Fruit fly (Drosophila melanogaster): ENCODE data around the gene CG9458.
A peak's percentile ranks its signal among the peaks of the same experiment; 100 is the strongest.

Gene CG9458

DNA sequence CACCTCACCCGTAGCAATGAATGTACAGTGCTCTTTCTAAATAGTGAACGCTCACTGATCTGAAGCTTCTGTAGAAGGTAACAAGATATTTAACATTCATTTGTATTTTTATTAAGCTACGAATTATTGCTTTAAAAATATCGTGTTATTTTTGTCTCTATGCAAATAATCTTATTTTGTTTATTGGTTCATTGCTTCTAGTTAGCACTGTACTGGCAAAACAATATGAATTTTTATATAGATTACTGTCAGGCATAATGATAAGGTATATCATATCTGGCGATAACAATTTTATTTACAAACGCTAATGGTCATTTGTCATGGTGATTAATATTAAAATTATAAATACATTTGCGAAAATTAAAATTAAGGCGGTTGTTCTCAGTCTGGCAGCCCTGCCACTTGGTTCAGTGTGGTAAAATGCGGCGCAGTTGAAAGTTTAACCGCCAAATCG, 48.1 kb downstream of the CG9458 start, which contains the start of gene CG9471 (continued):
- TF ChIP-seq CG1233 (GFP tag; optimal IDR thresholded peaks at IDR 0.05) (peak; percentile 89), unc-4 (GFP tag; IDR thresholded peaks at IDR 0.05; ENCODE audit: partially characterized antibody) (no peak), D19A (tag; optimal IDR thresholded peaks at IDR 0.05) (peak; percentile 87), wek (GFP tag; optimal IDR thresholded peaks at IDR 0.05) (peak; percentile 73), run (tag; optimal IDR thresholded peaks at IDR 0.05) (peak; percentile 75), Mes4 (GFP tag; optimal IDR thresholded peaks at IDR 0.05) (peak; percentile 83), Dref (GFP tag; IDR thresholded peaks at IDR 0.05) (0 out of 2 replicates have a peak, but pooled peaks have one; percentile 27), CG43689 (GFP tag; IDR thresholded peaks at IDR 0.05) (peak; percentile 86), Hmr (GFP tag; optimal IDR thresholded peaks at IDR 0.05) (peak; percentile 92), p53 (GFP tag; optimal IDR thresholded peaks at IDR 0.05) (peak; percentile 3), CG10565 (GFP tag; optimal IDR thresholded peaks at IDR 0.05) (peak; percentile 64), row (GFP tag; IDR thresholded peaks at IDR 0.05) (peak; percentile 98), lola (GFP tag; optimal IDR thresholded peaks at IDR 0.05) (peak in 1 of 3 experiments; percentile 83), Pdp1 (GFP tag; optimal IDR thresholded peaks at IDR 0.05) (peak; percentile 88 to 92), Bgb (GFP tag; IDR thresholded peaks at IDR 0.05; ENCODE audit: partially characterized antibody) (peak; percentile 15; the same call in 1 of the 2 replicates), chn (GFP tag; optimal IDR thresholded peaks at IDR 0.05) (peak; percentile 90), eve (GFP tag; optimal IDR thresholded peaks at IDR 0.05) (no peak), bsh (GFP tag; optimal IDR thresholded peaks at IDR 0.05) (peak; percentile 73 to 93), HHEX (GFP tag; optimal IDR thresholded peaks at IDR 0.05) (peak; percentile 93), CG15514 (GFP tag; optimal IDR thresholded peaks at IDR 0.05) (peak; percentile 87), nom (GFP tag; optimal IDR thresholded peaks at IDR 0.05) (peak; percentile 86), Fer2 (tag; optimal IDR thresholded peaks at IDR 0.05) (peak; percentile 85), CG9727 (GFP tag; optimal IDR thresholded peaks at IDR 0.05) (peak; percentile 92), CG17186 (GFP tag; optimal IDR thresholded peaks at IDR 0.05) (peak; percentile 16), twi (tag; optimal IDR thresholded peaks at IDR 0.05) (peak; percentile 73), CG4282 (GFP tag; optimal IDR thresholded peaks at IDR 0.05) (peak; percentile 65), oc (tag; optimal IDR thresholded peaks at IDR 0.05) (peak; percentile 83), Hr78 (GFP tag; optimal IDR thresholded peaks at IDR 0.05) (peak in 1 of 2 experiments; percentile 73), ERR (GFP tag; optimal IDR thresholded peaks at IDR 0.05) (peak; percentile 90), Nf-YC (tag; optimal IDR thresholded peaks at IDR 0.05) (peak; percentile 82), CG7271 (tag; optimal IDR thresholded peaks at IDR 0.05) (peak; percentile 73), CG14441 (GFP tag; IDR thresholded peaks at IDR 0.05) (peak; percentile 91), cad (GFP tag; optimal IDR thresholded peaks at IDR 0.05) (no peak), bowl (GFP tag; IDR thresholded peaks at IDR 0.05) (peak; percentile 85), CG4730 (GFP tag; IDR thresholded peaks at IDR 0.05) (peak; percentile 89), H15 (GFP tag; IDR thresholded peaks at IDR 0.05) (peak; percentile 94), Deaf1 (tag; optimal IDR thresholded peaks at IDR 0.05) (peak; percentile 73), sens (GFP tag) (peak; percentile 98), bigmax (GFP tag; optimal IDR thresholded peaks at IDR 0.05) (peak; percentile 1), sqz (GFP tag; optimal IDR thresholded peaks at IDR 0.05) (peak; percentile 80), ap (GFP tag; IDR thresholded peaks at IDR 0.05) (peak; percentile 90), pb (GFP tag; optimal IDR thresholded peaks at IDR 0.05) (peak; percentile 73), dysf (GFP tag; IDR thresholded peaks at IDR 0.05) (peak; percentile 94), CG1832 (GFP tag; optimal IDR thresholded peaks at IDR 0.05) (no peak), usp (GFP tag; optimal IDR thresholded peaks at IDR 0.05) (no peak), Trl (optimal IDR thresholded peaks at IDR 0.05) (no peak), Trl (GFP tag; optimal IDR thresholded peaks at IDR 0.05) (peak; percentile 93), schlank (tag; optimal IDR thresholded peaks at IDR 0.05) (peak; percentile 84), dmrt11E (tag; optimal IDR thresholded peaks at IDR 0.05) (peak; percentile 83), Ada2b (GFP tag; IDR thresholded peaks at IDR 0.05) (peak; percentile 93)
